Worm (Caenorhabditis elegans): Measurements from ENCODE around the gene clec-260.

DNA sequence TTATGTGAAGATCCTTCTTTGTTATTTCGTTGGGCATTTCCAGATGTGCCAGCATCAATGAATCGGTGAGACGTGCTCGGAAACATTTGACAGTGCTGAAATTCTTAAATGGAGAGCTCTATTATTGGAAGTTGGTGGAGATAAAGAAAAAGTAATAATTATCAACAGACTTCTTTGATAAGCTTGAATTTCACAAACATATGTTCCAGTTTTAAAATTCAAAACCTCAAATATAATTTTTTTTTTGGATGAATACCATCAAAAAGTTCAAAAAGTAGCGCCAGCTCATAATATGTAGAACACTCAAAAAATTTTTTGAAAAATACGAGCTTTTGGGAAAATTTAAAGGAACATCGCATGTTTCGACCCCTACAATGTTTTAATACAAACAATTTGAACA is 8.0 kb upstream of the clec-260 start, which contains the start of gene Y60A3A.25:
- TF ChIP-seq nhr-77 (tag; optimal IDR thresholded peaks at IDR 0.05) (no peak), tbx-2 (tag; optimal IDR thresholded peaks at IDR 0.05) (no peak), sea-2 (GFP tag; optimal IDR thresholded peaks at IDR 0.05) (no peak)
